Fruit fly (Drosophila melanogaster): ENCODE results near the gene Mettl14.

Mettl14 gene

DNA sequence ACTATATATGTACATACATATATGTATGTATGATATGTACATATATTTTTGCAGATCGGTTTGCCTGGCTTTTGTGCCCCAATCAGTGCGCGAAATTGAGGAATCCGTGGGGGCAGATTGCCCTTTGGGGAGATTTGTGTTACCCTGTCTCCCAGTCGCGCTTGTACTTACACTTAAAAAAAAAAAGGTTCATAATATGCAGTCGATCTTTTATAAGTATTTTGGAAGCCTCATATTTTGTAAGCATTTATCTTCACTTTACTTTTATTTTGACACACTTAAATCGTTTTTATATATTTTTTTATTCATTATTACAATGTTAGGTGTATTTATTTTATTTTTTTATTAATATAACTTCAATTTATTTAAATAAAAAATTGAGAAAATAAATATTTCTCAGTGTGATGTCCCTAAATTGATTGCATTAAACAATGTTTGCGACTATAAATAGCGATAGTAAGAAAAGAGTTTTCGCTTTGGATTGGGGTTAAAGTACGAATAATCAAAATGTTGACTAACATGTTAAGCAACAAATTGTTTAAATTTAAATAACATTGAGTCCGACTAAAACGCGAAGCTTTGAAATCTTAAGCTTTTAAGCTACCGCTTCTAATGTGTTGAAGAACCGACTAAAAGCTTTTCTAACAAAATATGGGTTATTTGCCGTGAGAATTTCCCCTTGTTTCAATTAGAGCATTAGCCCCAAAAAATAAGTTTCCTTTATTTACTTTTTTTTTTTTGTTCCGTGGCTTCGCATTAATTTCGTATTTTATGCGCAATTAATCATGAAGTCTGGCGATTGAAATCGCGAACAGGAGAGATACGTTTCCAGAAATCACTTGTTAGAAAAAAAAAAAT, 18.4 kb downstream of the Mettl14 start (continued):
- TF ChIP-seq CG16779 (GFP tag; IDR thresholded peaks at IDR 0.05) (no peak), CG6689 (GFP tag; IDR thresholded peaks at IDR 0.05) (no peak), ATbp (GFP tag; optimal IDR thresholded peaks at IDR 0.05) (no peak), CG17359 (tag; optimal IDR thresholded peaks at IDR 0.05) (peak; percentile 39), CTCF (GFP tag; optimal IDR thresholded peaks at IDR 0.05) (peak; percentile 34), CG31224 (GFP tag; IDR thresholded peaks at IDR 0.05) (no peak), CG31441 (GFP tag; IDR thresholded peaks at IDR 0.05) (peak; percentile 51), CG5953 (GFP tag; IDR thresholded peaks at IDR 0.05) (no peak), CG10321 (GFP tag; IDR thresholded peaks at IDR 0.05) (no peak), CG8089 (GFP tag; optimal IDR thresholded peaks at IDR 0.05) (no peak), Gug (GFP tag; IDR thresholded peaks at IDR 0.05) (no peak), ftz-f1 (GFP tag; optimal IDR thresholded peaks at IDR 0.05) (no peak), tio (GFP tag; optimal IDR thresholded peaks at IDR 0.05) (no peak), org-1 (GFP tag; optimal IDR thresholded peaks at IDR 0.05) (no peak), sna (GFP tag; IDR thresholded peaks at IDR 0.05; ENCODE audit: partially characterized antibody) (no peak), psq (GFP tag; optimal IDR thresholded peaks at IDR 0.05) (no peak), aop (GFP tag; IDR thresholded peaks at IDR 0.05) (no peak), tll (GFP tag; optimal IDR thresholded peaks at IDR 0.05) (no peak), btn (GFP tag; optimal IDR thresholded peaks at IDR 0.05) (no peak), ato (GFP tag; IDR thresholded peaks at IDR 0.05; ENCODE audit: partially characterized antibody) (no peak), ken (GFP tag; IDR thresholded peaks at IDR 0.05) (no peak), Kr (GFP tag; optimal IDR thresholded peaks at IDR 0.05) (no peak), CG32767 (GFP tag; IDR thresholded peaks at IDR 0.05) (no peak), Tbp (GFP tag; optimal IDR thresholded peaks at IDR 0.05) (no peak), Dfd (GFP tag; optimal IDR thresholded peaks at IDR 0.05) (no peak), Fer2 (tag; optimal IDR thresholded peaks at IDR 0.05) (no peak), CG7745 (tag; optimal IDR thresholded peaks at IDR 0.05) (no peak), unpg (GFP tag; optimal IDR thresholded peaks at IDR 0.05) (peak; percentile 31), CG1792 (GFP tag; optimal IDR thresholded peaks at IDR 0.05) (no peak), CG2202 (tag; optimal IDR thresholded peaks at IDR 0.05) (no peak), CG12391 (tag; optimal IDR thresholded peaks at IDR 0.05) (peak; percentile 42), Poxn (GFP tag; IDR thresholded peaks at IDR 0.05) (no peak), Xrp1 (GFP tag; IDR thresholded peaks at IDR 0.05) (no peak), lov (optimal IDR thresholded peaks at IDR 0.05) (no peak), lov (GFP tag; IDR thresholded peaks at IDR 0.05) (no peak), CG30431 (GFP tag; optimal IDR thresholded peaks at IDR 0.05) (no peak), danr (GFP tag; IDR thresholded peaks at IDR 0.05) (no peak), caup (GFP tag; optimal IDR thresholded peaks at IDR 0.05; ENCODE audit: severe bottlenecking) (no peak), CG4854 (GFP tag; optimal IDR thresholded peaks at IDR 0.05) (no peak), row (GFP tag; IDR thresholded peaks at IDR 0.05) (peak; percentile 40), CG7786 (GFP tag; optimal IDR thresholded peaks at IDR 0.05) (no peak), klu (GFP tag; IDR thresholded peaks at IDR 0.05) (no peak), Dip2 (GFP tag; IDR thresholded peaks at IDR 0.05) (no peak), CG18764 (GFP tag; optimal IDR thresholded peaks at IDR 0.05) (no peak), CG12104 (GFP tag; optimal IDR thresholded peaks at IDR 0.05) (no peak), nerfin-2 (GFP tag; IDR thresholded peaks at IDR 0.05; ENCODE audit: partially characterized antibody) (no peak), peb (GFP tag; IDR thresholded peaks at IDR 0.05) (no peak), exex (tag; optimal IDR thresholded peaks at IDR 0.05) (no peak), CG33557 (GFP tag; optimal IDR thresholded peaks at IDR 0.05) (no peak), az2 (GFP tag; optimal IDR thresholded peaks at IDR 0.05) (no peak), Mes4 (GFP tag; optimal IDR thresholded peaks at IDR 0.05) (no peak)
